Worm (Caenorhabditis elegans) whole organism, early embryonic: ENCODE results near the gene enri-1.

ENCODE experiments used
- B0310.2 ChIP-seq: sonication (generic microtip); optimal IDR thresholded peaks from 2 replicates; lab custom pipeline; 2016; ENCODE audit warnings: mild to moderate bottlenecking, missing genetic modification characterization, missing compliant biosample characterization
- F13C5.2 ChIP-seq: sonication (generic microtip); optimal IDR thresholded peaks from 2 replicates; lab custom pipeline; 2017; ENCODE audit warnings: mild to moderate bottlenecking, missing genetic modification characterization, inconsistent platforms, missing compliant biosample characterization
- aly-1 ChIP-seq: sonication (generic microtip); optimal IDR thresholded peaks from 2 replicates; lab custom pipeline; 2016; ENCODE audit warnings: missing genetic modification characterization, missing compliant biosample characterization
- ama-1 ChIP-seq: fragments of 150-350 bp; optimal IDR thresholded peaks from 2 replicates; lab custom pipeline; 2014
- ceh-13 ChIP-seq: fragments of 200-800 bp; sonication (Bioruptor generic); optimal IDR thresholded peaks from 2 replicates; lab custom pipeline; 2018; ENCODE audit warnings: mild to moderate bottlenecking, missing genetic modification characterization, missing compliant biosample characterization
- ceh-36 ChIP-seq: sonication (generic microtip); optimal IDR thresholded peaks from 2 replicates; lab custom pipeline; 2016; ENCODE audit warnings: missing genetic modification characterization, inconsistent platforms, missing compliant biosample characterization
- ets-7 ChIP-seq: sonication (generic microtip); optimal IDR thresholded peaks from 2 replicates; lab custom pipeline; 2016; ENCODE audit warnings: missing genotype, missing genetic modification characterization, missing compliant biosample characterization
- flt-1 ChIP-seq: fragments of 200-800 bp; sonication (Bioruptor generic); IDR thresholded peaks from 2 replicates; pipeline ENCODE4 v1.3.6; 2022; ENCODE audit warnings: missing genetic modification characterization, missing compliant biosample characterization
- hmbx-1 ChIP-seq: sonication (generic microtip); optimal IDR thresholded peaks from 2 replicates; lab custom pipeline; 2016; ENCODE audit warnings: mild to moderate bottlenecking, missing genetic modification characterization, missing compliant biosample characterization
- hmg-4 ChIP-seq: fragments of 200-800 bp; sonication (Bioruptor generic); optimal IDR thresholded peaks from 2 replicates; lab custom pipeline; 2018; ENCODE audit warnings: mild to moderate bottlenecking, missing genetic modification characterization, missing compliant biosample characterization
- scrt-1 ChIP-seq: fragments of 200-800 bp; sonication (Bioruptor generic); IDR thresholded peaks from 2 replicates; pipeline ENCODE4 v1.3.6; 2022; ENCODE audit warnings: missing genetic modification characterization, missing compliant biosample characterization
- sea-1 ChIP-seq: fragments of 200-800 bp; sonication (Bioruptor generic); conservative IDR thresholded peaks from 2 replicates; pipeline ENCODE4 v1.3.6; 2022; ENCODE audit warnings: missing genetic modification characterization, missing compliant biosample characterization
- tbx-11 ChIP-seq: fragments of 200-800 bp; sonication (Bioruptor generic); IDR thresholded peaks from 2 replicates; pipeline ENCODE4 v1.3.6; 2022; ENCODE audit warnings: missing genetic modification characterization, missing compliant biosample characterization
- tra-4 ChIP-seq: sonication (generic microtip); optimal IDR thresholded peaks from 2 replicates; lab custom pipeline; 2017; ENCODE audit warnings: missing genetic modification characterization, missing compliant biosample characterization

ce11 chrII:2341515-2341914 is at the start of gene enri-1:
- TF ChIP-seq sea-1 (GFP tag; lab: Robert Waterston, UW) (no peak), ceh-36 (tag; lab: Kevin White, UChicago) (no peak), flt-1 (GFP tag; lab: Robert Waterston, UW) (no peak), ama-1 (lab: Kevin White, UChicago) (no peak), B0310.2 (tag; lab: Kevin White, UChicago) (no peak), F13C5.2 (tag; lab: Kevin White, UChicago) (no peak), ceh-13 (GFP tag; lab: Kevin White, UChicago) (no peak), hmbx-1 (no peak), hmg-4 (GFP tag; lab: Kevin White, UChicago) (no peak), tra-4 (tag; lab: Kevin White, UChicago) (no peak), scrt-1 (no peak), tbx-11 (GFP tag; lab: Robert Waterston, UW) (no peak), aly-1 (tag; lab: Kevin White, UChicago) (no peak), ets-7 (tag; lab: Kevin White, UChicago) (no peak)
